Fruit fly (Drosophila melanogaster) whole organism, adult: ENCODE data around the gene Pbgs.

Source experiments
- CG11617 ChIP-seq: fragments of 200-800 bp; sonication (Bioruptor generic); optimal IDR thresholded peaks from 2 replicates; lab custom pipeline; 2017; ENCODE audit warnings: mild to moderate bottlenecking, missing biosample characterization, missing genetic modification reagents, missing genetic modification characterization
- CG12768 ChIP-seq: fragments of 200-800 bp; sonication (Bioruptor generic); optimal IDR thresholded peaks from 2 replicates; lab custom pipeline; 2017; ENCODE audit warnings: missing biosample characterization, missing genetic modification characterization, mild to moderate bottlenecking, moderate library complexity, missing genetic modification reagents
- CG14711 ChIP-seq: fragments of 200-800 bp; sonication (Bioruptor generic); optimal IDR thresholded peaks from 2 replicates; lab custom pipeline; 2018; ENCODE audit warnings: missing biosample characterization, mild to moderate bottlenecking, missing genetic modification characterization, moderate library complexity
- CG5204 ChIP-seq: fragments of 200-800 bp; sonication (Bioruptor generic); optimal IDR thresholded peaks from 2 replicates; lab custom pipeline; 2016; ENCODE audit warnings: missing biosample characterization, missing genetic modification characterization
- CG7045 ChIP-seq: fragments of 200-800 bp; sonication (Bioruptor generic); optimal IDR thresholded peaks from 2 replicates; lab custom pipeline; 2017; ENCODE audit warnings: missing biosample characterization, mild to moderate bottlenecking, missing genetic modification characterization
- CG7101 ChIP-seq: fragments of 200-800 bp; sonication (Bioruptor generic); optimal IDR thresholded peaks from 2 replicates; lab custom pipeline; 2018; ENCODE audit warnings: missing biosample characterization, mild to moderate bottlenecking, missing genetic modification characterization, moderate library complexity
- Clk ChIP-seq: fragments of 200-800 bp; sonication (Bioruptor generic); optimal IDR thresholded peaks from 2 replicates; lab custom pipeline; 2017; ENCODE audit warnings: missing biosample characterization, missing genetic modification characterization
- cic ChIP-seq: fragments of 200-800 bp; sonication (Bioruptor generic); optimal IDR thresholded peaks from 2 replicates; lab custom pipeline; 2017; ENCODE audit warnings: missing biosample characterization, mild to moderate bottlenecking, missing genetic modification characterization, moderate library complexity
- kay ChIP-seq: fragments of 200-800 bp; sonication (Bioruptor generic); peaks from one replicate; lab custom pipeline; 2016; ENCODE audit warnings: missing biosample characterization, missing genetic modification characterization, borderline replicate concordance
- pad ChIP-seq: fragments of 200-800 bp; sonication (Bioruptor generic); optimal IDR thresholded peaks from 3 replicates; lab custom pipeline; 2017; ENCODE audit warnings: missing biosample characterization, missing genetic modification characterization, mild to moderate bottlenecking, moderate library complexity, missing genetic modification reagents

- peak; percentile 90 for TF ChIP-seq CG12768 (GFP tag; lab: Kevin White, UChicago)
- TF ChIP-seq CG14711 (tag; lab: Kevin White, UChicago): peak; percentile 87
- peak; percentile 69 for TF ChIP-seq Clk (GFP tag; lab: Kevin White, UChicago)
- peak; percentile 93 for TF ChIP-seq CG7045 (GFP tag; lab: Kevin White, UChicago)
- TF ChIP-seq CG7101 (tag; lab: Kevin White, UChicago): peak; percentile 93
- TF ChIP-seq pad (GFP tag; lab: Kevin White, UChicago): peak; percentile 79
- peak; percentile 52 for TF ChIP-seq cic (GFP tag; lab: Kevin White, UChicago)
- peak; percentile 88 for TF ChIP-seq CG11617 (GFP tag; lab: Kevin White, UChicago)
- TF ChIP-seq kay: peak; percentile 94
- TF ChIP-seq CG5204 (GFP tag; lab: Kevin White, UChicago): peak; percentile 92
Measured at dm6 chr3L:12266343-12267287, 4.5 kb downstream of the Pbgs start, which contains the start of gene app.
